Fruit fly (Drosophila melanogaster): Measurements from ENCODE around the gene CG14011.

Gene CG14011

dm6 chr2L:5547288-5547777, 33.6 kb downstream of the CG14011 start (continued):
- TF ChIP-seq CG17912 (GFP tag; optimal IDR thresholded peaks at IDR 0.05) (peak; percentile 10), CG34376 (GFP tag; optimal IDR thresholded peaks at IDR 0.05) (peak; percentile 75), CG8281 (tag; optimal IDR thresholded peaks at IDR 0.05) (peak; percentile 92), CG10431 (GFP tag; optimal IDR thresholded peaks at IDR 0.05) (peak; percentile 37), grn (GFP tag; optimal IDR thresholded peaks at IDR 0.05) (peak; percentile 93), CG10543 (GFP tag; optimal IDR thresholded peaks at IDR 0.05) (peak; percentile 51), mld (GFP tag; IDR thresholded peaks at IDR 0.05; ENCODE audit: partially characterized antibody) (0 out of 3 replicates have a peak, but pooled peaks have one; percentile 2), CG3281 (GFP tag; optimal IDR thresholded peaks at IDR 0.05) (peak; percentile 13), Fer3 (tag; optimal IDR thresholded peaks at IDR 0.05) (peak; percentile 3), GATAe (GFP tag; conservative IDR thresholded peaks at IDR 0.05) (peak; percentile 46; the same call in 1 of the 2 replicates), salm (tag; optimal IDR thresholded peaks at IDR 0.05) (peak; percentile 30), CG12219 (GFP tag; optimal IDR thresholded peaks at IDR 0.05) (peak; percentile 39), PHDP (tag; optimal IDR thresholded peaks at IDR 0.05) (no peak), CG15479 (GFP tag; optimal IDR thresholded peaks at IDR 0.05) (peak; percentile 84), CG18619 (GFP tag; optimal IDR thresholded peaks at IDR 0.05) (no peak), CG9727 (GFP tag; optimal IDR thresholded peaks at IDR 0.05) (peak; percentile 10), lab (GFP tag; optimal IDR thresholded peaks at IDR 0.05) (peak; percentile 47), CG6791 (GFP tag; IDR thresholded peaks at IDR 0.05; ENCODE audit: partially characterized antibody) (no peak), tll (GFP tag; optimal IDR thresholded peaks at IDR 0.05) (no peak), kni (GFP tag; optimal IDR thresholded peaks at IDR 0.05) (peak; percentile 33), CG11696 (GFP tag; IDR thresholded peaks at IDR 0.05) (no peak), lov (optimal IDR thresholded peaks at IDR 0.05) (no peak), lov (GFP tag; IDR thresholded peaks at IDR 0.05) (peak; percentile 23; the same call in 1 of the 3 replicates), hkb (optimal IDR thresholded peaks at IDR 0.05) (no peak), hkb (GFP tag; IDR thresholded peaks at IDR 0.05) (0 out of 2 replicates have a peak, but pooled peaks have one; percentile 30), HLH3B (GFP tag; IDR thresholded peaks at IDR 0.05) (no peak), scrt (GFP tag; optimal IDR thresholded peaks at IDR 0.05) (no peak), croc (GFP tag; conservative IDR thresholded peaks at IDR 0.05) (no peak), CG1832 (GFP tag; optimal IDR thresholded peaks at IDR 0.05) (no peak), Dll (GFP tag; IDR thresholded peaks at IDR 0.05; ENCODE audit: partially characterized antibody) (0 out of 4 replicates have a peak, but pooled peaks have one; percentile 37), Hsf (GFP tag; optimal IDR thresholded peaks at IDR 0.05) (no peak), CG17359 (tag; optimal IDR thresholded peaks at IDR 0.05) (peak; percentile 29), Hr78 (GFP tag; optimal IDR thresholded peaks at IDR 0.05) (peak in 1 of 2 experiments; percentile 22), crp (GFP tag; optimal IDR thresholded peaks at IDR 0.05) (peak in 1 of 2 experiments; percentile 20), CG12071 (GFP tag; optimal IDR thresholded peaks at IDR 0.05) (peak; percentile 16)

dm6 chr2L:5546518-5547287, 34.2 kb downstream of the CG14011 start, which contains the start of gene Oscillin:
Gene Oscillin (plus strand): TSS chr2L:5547086.
- 0 out of 2 replicates have a peak, but pooled peaks have one; percentile 28 for TF ChIP-seq CG5953 (GFP tag; IDR thresholded peaks at IDR 0.05)
- peak; percentile 87 for TF ChIP-seq ara (GFP tag; IDR thresholded peaks at IDR 0.05)
- peak; percentile 71 for TF ChIP-seq ind (GFP tag; optimal IDR thresholded peaks at IDR 0.05)
- peak; percentile 75 for TF ChIP-seq CG12659 (GFP tag; optimal IDR thresholded peaks at IDR 0.05)
- peak; percentile 89 for TF ChIP-seq CG14710 (tag; optimal IDR thresholded peaks at IDR 0.05)
- no peak for TF ChIP-seq Vsx1 (GFP tag; optimal IDR thresholded peaks at IDR 0.05)
- TF ChIP-seq CG34224 (GFP tag; IDR thresholded peaks at IDR 0.05; ENCODE audit: partially characterized antibody), result peak; percentile 45; the same call in 2 of the 3 replicates
- no peak for TF ChIP-seq CG3995 (GFP tag; optimal IDR thresholded peaks at IDR 0.05)
- peak; percentile 45 for TF ChIP-seq CG4404 (GFP tag; IDR thresholded peaks at IDR 0.05)
- peak; percentile 73; the same call in 1 of the 2 replicates for TF ChIP-seq sisA (GFP tag; IDR thresholded peaks at IDR 0.05)
- peak; percentile 92 for TF ChIP-seq CG31441 (GFP tag; IDR thresholded peaks at IDR 0.05)
- TF ChIP-seq CG14965 (GFP tag; optimal IDR thresholded peaks at IDR 0.05; ENCODE audit: borderline replicate concordance), result no peak
- no peak for TF ChIP-seq yki (optimal IDR thresholded peaks at IDR 0.05)
- peak; percentile 72 for TF ChIP-seq klu (GFP tag; IDR thresholded peaks at IDR 0.05)
- no peak for TF ChIP-seq GATAe (GFP tag; conservative IDR thresholded peaks at IDR 0.05)
